Fruit fly (Drosophila melanogaster): Measurements from ENCODE around the gene niki.
A peak's percentile ranks its signal among the peaks of the same experiment; 100 is the strongest.

Gene niki

dm6 chr3R:24825548-24825947, at the start of gene niki:
TSS of gene niki (minus strand) at chr3R:24825648.
- TF ChIP-seq noc (tag; optimal IDR thresholded peaks at IDR 0.05) = no peak

DNA sequence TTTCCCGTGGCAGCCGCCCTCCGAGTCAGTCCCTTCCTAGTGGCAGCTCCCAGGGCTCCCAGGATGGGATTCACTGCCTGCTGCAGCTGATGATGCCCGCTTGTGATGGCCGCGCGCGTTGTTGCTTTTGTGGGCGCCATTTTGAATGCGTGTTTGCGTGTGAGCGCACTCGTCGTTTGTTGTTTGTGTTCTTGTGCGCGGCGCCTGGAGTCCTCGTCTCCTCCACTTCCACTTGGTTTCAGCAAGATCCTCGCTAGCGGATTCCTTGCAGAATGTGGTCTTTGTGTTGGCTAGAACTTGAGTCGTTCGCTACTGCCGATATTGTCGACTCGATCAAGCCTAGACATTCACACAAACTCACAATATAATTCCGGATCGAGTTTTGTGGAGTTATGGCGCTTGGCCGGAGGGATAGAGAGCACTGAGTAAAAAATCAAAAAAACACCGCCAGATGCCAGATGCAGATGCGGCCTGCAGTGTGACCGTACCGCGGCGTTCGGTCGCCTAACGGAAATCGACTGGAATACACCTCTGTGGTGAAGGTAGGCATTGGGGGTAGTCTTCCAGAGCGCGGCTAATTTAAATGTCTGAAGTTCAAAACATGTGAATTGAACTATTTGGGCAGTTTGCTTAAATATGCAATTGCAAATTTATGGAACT, 45.1 kb upstream of the niki start, which contains the start of gene CycB3:
Gene CycB3 (minus strand): TSS at position 428 of the 660 bp plus-strand sequence.
- no peak for TF ChIP-seq noc (tag; optimal IDR thresholded peaks at IDR 0.05)

DNA sequence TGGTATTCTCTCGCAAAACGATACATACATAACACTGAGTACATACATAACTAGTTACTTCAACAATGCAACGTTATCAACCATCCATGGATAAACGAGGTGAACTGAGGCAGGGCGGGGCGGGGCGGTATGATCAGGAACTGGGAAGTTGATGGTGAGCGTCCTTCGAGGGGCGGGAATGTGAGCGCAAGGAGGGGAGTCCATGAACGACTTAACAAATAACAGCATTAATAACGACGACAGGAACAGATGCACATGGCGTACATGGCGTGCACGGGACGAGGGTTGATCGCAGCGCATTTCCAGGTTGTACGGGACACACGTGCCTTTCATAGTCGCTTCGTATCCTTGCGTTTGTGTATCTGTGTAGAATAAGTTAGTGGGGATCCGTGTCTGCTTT, 42.5 kb upstream of the niki start:
- no peak for TF ChIP-seq noc (tag; optimal IDR thresholded peaks at IDR 0.05)

DNA sequence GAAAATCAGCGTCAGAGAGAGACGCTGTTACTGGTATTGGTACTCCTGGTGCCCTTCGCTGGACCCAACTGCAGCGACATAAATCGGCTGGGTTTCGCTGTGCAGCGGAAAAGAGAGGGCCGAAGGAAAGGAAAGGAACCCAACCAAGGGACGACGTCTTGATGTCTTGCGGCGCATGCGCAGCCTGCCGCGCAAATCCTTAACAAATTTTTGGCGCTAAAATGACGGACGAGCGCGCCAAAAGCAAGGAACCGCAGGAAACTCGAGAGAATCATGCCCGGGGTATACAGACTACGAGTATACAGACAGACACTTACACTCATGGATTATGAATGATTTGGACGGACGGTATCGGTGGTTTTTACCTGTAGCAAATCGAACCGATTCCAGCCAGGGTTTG, 41.5 kb upstream of the niki start:
- TF ChIP-seq noc (tag; optimal IDR thresholded peaks at IDR 0.05) = no peak

DNA sequence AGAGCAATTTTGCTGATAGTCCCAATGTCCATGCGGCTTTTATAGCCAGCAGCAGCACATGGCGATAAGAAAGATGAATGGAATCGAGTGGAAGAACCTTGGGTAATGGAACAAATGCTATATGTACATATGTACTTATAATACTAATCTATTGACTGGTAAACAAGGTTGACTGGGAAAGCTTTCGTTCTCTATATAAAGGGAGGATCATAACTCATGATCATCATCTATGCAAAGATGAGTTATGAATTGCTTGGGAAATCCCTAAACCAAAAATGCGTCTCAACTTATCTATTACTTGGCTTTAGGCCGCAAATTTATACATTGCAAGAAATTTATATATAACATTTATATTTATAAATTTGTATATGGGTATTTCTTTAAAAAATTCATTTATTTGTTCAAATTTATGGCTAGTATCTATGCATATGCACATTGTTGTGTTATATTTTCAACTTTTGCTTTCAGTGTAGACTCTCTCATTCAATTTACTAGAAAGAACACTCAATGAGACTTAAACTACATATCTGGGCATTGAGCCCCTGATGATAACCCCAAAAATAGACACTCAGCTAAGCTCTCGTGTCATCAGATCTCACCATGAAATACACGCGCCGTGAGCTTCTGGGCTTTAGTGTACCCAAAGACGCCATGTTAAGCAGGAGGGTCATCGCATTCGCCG, 39.4 kb upstream of the niki start, which contains the start of the genes Srg1 and Elal:
Gene Srg1 (minus strand): TSS at position 14 of the 682 bp plus-strand sequence.
Gene Elal (plus strand): TSS at position 632 of the 682 bp plus-strand sequence.
- TF ChIP-seq noc (tag; optimal IDR thresholded peaks at IDR 0.05) = peak; percentile 83

DNA sequence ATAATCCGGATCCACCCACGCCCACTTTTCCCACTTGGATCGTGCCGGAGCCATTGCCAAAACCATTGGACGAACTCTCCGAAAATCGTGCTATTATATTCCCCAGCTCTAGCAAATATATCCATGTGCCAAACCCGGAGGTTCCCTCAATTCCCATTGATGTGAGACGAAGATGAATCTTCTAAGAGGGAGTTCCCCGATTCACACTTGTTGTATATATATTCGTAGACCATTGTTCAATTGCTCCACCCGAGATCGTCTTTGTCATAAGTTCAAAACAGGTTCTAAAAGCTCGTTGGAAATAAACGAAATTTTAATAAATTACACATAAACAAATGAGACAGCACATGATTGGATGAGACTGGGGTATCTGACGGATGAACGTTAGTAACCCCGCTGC, 38.4 kb upstream of the niki start:
- no peak for TF ChIP-seq noc (tag; optimal IDR thresholded peaks at IDR 0.05)

DNA sequence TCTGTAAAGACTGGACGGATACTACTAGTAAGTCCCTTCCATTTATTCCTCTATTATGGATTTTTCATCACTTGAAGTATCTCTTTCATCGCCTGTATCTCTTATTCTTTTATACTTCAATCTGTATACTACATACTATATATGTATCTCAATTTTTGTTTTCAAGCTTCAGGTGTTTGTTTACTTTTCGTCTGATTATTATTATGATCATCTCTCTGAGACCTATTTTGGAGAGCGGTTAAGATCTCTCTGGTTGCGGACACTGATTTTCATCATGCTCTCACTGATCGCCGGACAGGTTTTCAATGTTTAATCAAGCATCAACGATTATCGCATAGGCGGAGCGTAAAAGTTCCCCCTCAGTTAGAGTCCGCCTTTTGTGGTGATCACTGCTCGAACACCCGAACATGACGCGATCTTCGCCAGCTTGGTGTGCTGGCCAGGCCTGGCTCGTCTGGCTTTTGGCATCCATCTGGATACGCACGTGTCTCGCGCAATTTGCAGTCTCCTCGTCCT, 37.2 kb upstream of the niki start, which contains the start of gene CG7016:
Gene CG7016 (plus strand): TSS at position 358 of the 516 bp plus-strand sequence.
- no peak for TF ChIP-seq noc (tag; optimal IDR thresholded peaks at IDR 0.05)

- TF ChIP-seq noc (tag; optimal IDR thresholded peaks at IDR 0.05) = no peak
These were observed 36.6 kb upstream of the niki start, which contains the start of gene CG13640 for dm6 chr3R:24862065-24862464. TSS of gene CG13640 (minus strand) at chr3R:24862165.

dm6 chr3R:24860316-24860826, 34.9 kb upstream of the niki start, which contains the start of gene CG13639:
TSS of gene CG13639 (minus strand) at chr3R:24860366.
- TF ChIP-seq noc (tag; optimal IDR thresholded peaks at IDR 0.05) = no peak

dm6 chr3R:24859701-24860100, 34.3 kb upstream of the niki start, which contains the start of gene ppk22:
TSS of gene ppk22 (minus strand) at chr3R:24859801.
- no peak for TF ChIP-seq noc (tag; optimal IDR thresholded peaks at IDR 0.05)

dm6 chr3R:24857459-24857858, 32.0 kb upstream of the niki start, which contains the start of gene CAH4:
TSS of gene CAH4 (minus strand) at chr3R:24857559.
- no peak for TF ChIP-seq noc (tag; optimal IDR thresholded peaks at IDR 0.05)

- TF ChIP-seq noc (tag; optimal IDR thresholded peaks at IDR 0.05) = no peak
These were observed 30.7 kb upstream of the niki start, which contains the start of gene HDAC11 for dm6 chr3R:24856143-24856542. TSS of gene HDAC11 (minus strand) at chr3R:24856243.

DNA sequence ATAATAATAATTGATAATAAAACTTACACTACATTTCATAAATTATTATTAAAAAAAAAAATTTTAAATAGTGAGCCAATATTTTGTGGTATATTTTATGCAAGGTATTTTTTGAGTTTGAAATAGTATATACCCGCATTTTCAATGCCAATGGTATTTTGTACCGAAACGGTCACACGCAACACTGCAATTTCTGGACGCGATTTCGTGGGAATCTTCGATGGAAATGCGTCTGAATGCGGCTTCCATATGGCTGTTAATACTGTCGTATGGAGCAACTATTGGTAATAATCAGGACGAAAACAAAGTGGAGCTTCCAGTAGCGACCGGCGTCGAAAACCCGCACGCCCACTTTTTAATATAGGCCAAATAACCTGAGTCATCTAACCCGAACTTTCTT, 26.0 kb upstream of the niki start, which contains the start of gene Nct:
Gene Nct (plus strand): TSS at position 173 of the 400 bp plus-strand sequence.
- no peak for TF ChIP-seq noc (tag; optimal IDR thresholded peaks at IDR 0.05)

DNA sequence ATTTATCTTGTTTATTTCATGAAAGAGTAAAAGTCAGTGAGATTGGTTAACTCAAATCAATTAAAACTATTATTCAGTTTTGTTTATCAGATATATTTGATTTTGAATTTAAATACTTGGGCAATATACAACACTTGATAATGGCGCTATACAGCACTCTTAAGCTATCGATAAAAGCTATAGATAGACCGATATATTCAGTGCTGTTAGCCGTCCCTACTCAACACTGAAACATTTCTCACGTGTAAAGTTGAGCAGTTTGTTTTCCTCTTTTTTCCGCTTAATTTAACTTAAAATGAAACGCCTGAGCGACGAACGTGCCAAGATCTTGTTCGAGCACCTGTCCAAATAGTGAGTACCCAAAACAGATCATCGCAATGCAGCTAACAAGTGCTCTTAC, 25.0 kb upstream of the niki start, which contains the start of gene CG7006:
Gene CG7006 (plus strand): TSS at position 208 of the 400 bp plus-strand sequence.
- no peak for TF ChIP-seq noc (tag; optimal IDR thresholded peaks at IDR 0.05)

DNA sequence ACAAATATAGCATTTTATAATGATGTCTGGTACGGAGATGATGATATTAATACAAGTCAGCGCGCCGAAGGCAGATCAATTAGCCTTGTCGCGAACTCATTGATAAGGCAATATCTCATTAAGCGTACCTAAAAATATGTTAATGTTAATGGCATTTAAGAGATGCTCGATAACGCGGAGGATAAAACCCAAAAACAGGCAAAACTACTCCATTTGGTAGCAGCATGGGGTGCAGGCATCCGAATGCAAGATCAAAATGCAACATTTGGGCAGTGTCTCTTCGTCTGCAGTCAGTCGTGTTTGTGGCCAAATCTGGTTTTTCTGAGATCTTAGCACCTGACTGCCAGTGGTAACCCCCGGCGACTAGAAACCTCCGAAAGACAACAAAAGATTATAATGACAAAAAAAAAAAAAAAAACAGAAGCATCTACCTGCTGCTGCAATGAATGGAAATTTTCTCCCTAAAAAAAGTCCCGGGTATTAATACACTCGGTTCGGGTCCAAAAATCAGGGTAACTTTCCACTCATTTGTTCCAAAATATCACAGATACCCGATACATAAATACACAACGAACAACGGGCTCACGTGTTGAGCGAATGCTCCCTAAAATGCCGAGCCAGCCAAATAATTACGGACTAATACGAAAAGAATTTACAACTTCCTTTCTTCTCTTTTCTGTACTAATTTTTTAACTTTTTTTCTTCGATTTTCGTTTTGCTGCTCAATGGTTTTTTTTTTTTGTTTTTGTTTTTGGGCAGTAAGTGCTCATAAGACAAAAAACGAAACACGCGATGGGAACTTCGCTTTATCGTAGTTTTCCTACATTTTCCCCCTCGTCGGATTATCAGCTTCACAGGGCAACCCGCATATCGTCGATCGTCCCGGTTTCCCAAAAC, 20.8 kb upstream of the niki start:
- no peak for TF ChIP-seq noc (tag; optimal IDR thresholded peaks at IDR 0.05)

Data from whole organism, larva.